Fruit fly (Drosophila melanogaster) whole organism, embryonic: Measurements from ENCODE around the gene TRAM.

Experiments used
- Adf1 ChIP-seq: fragments of 200-800 bp; sonication (Bioruptor generic); IDR thresholded peaks from 2 replicates; pipeline ENCODE4 v1.3.6; 2022; ENCODE audit warnings: missing biosample characterization, missing genetic modification characterization
- B-H1 ChIP-seq: fragments of 200-800 bp; sonication (Bioruptor generic); IDR thresholded peaks from 3 replicates; pipeline ENCODE4 v1.3.6; 2022; ENCODE audit warnings: missing biosample characterization, missing genetic modification characterization
- Bgb ChIP-seq: fragments of 200-800 bp; sonication (Bioruptor generic); IDR thresholded peaks from 2 replicates; pipeline ENCODE4 v1.3.6; 2022; ENCODE audit warnings: missing biosample characterization, missing genetic modification characterization; ENCODE audit not compliant: partially characterized antibody
- Bteb2 ChIP-seq: fragments of 200-800 bp; sonication (Bioruptor generic); optimal IDR thresholded peaks from 2 replicates; lab custom pipeline; 2016; ENCODE audit warnings: missing biosample characterization, missing genetic modification characterization
- CG10147 ChIP-seq: fragments of 200-800 bp; sonication (Bioruptor generic); optimal IDR thresholded peaks from 2 replicates; lab custom pipeline; 2019; ENCODE audit warnings: missing biosample characterization, mild to moderate bottlenecking, missing genetic modification characterization, moderate library complexity
- CG10267 ChIP-seq: fragments of 200-800 bp; sonication (Bioruptor generic); optimal IDR thresholded peaks from 2 replicates; lab custom pipeline; 2018; ENCODE audit warnings: missing biosample characterization, mild to moderate bottlenecking, missing genetic modification characterization, moderate library complexity
- CG11398 ChIP-seq: fragments of 200-800 bp; sonication (Bioruptor generic); optimal IDR thresholded peaks from 2 replicates; lab custom pipeline; 2016; ENCODE audit warnings: missing biosample characterization, missing genetic modification characterization
- CG12219 ChIP-seq: fragments of 200-800 bp; sonication (Bioruptor generic); optimal IDR thresholded peaks from 3 replicates; lab custom pipeline; 2018; ENCODE audit warnings: missing biosample characterization, mild to moderate bottlenecking, missing genetic modification characterization
- CG12236 ChIP-seq: fragments of 200-800 bp; sonication (Bioruptor generic); optimal IDR thresholded peaks from 2 replicates; lab custom pipeline; 2016; ENCODE audit warnings: missing biosample characterization, missing genetic modification characterization
- CG12769 ChIP-seq: fragments of 200-800 bp; sonication (Bioruptor generic); optimal IDR thresholded peaks from 2 replicates; lab custom pipeline; 2019; ENCODE audit warnings: missing biosample characterization, mild to moderate bottlenecking, missing genetic modification characterization, moderate library complexity
- CG15269 ChIP-seq: fragments of 200-800 bp; sonication (Bioruptor generic); optimal IDR thresholded peaks from 2 replicates; lab custom pipeline; 2018; ENCODE audit warnings: missing biosample characterization, mild to moderate bottlenecking, missing genetic modification characterization, moderate library complexity
- CG15514 ChIP-seq: fragments of 200-800 bp; sonication (Bioruptor generic); optimal IDR thresholded peaks from 3 replicates; lab custom pipeline; 2017; ENCODE audit warnings: missing biosample characterization, missing genetic modification characterization, mild to moderate bottlenecking, moderate library complexity, missing genetic modification reagents
- CG18011 ChIP-seq: fragments of 200-800 bp; sonication (Bioruptor generic); optimal IDR thresholded peaks from 2 replicates; lab custom pipeline; 2017; ENCODE audit warnings: missing biosample characterization, missing genetic modification characterization, mild to moderate bottlenecking, moderate library complexity, missing genotype
- CG31224 ChIP-seq: fragments of 200-800 bp; sonication (Bioruptor generic); IDR thresholded peaks from 2 replicates; pipeline ENCODE4 v1.3.6; 2022; ENCODE audit warnings: missing biosample characterization, missing genetic modification characterization
- CG3407 ChIP-seq: fragments of 200-800 bp; sonication (Bioruptor generic); optimal IDR thresholded peaks from 2 replicates; lab custom pipeline; 2018; ENCODE audit warnings: missing biosample characterization, mild to moderate bottlenecking, missing genetic modification characterization
- CG5180 ChIP-seq: fragments of 200-800 bp; sonication (Bioruptor generic); optimal IDR thresholded peaks from 3 replicates; lab custom pipeline; 2017; ENCODE audit warnings: missing biosample characterization, missing genetic modification characterization, mild to moderate bottlenecking, moderate library complexity, missing genetic modification reagents
- CG6654 ChIP-seq: fragments of 200-800 bp; sonication (Bioruptor generic); optimal IDR thresholded peaks from 2 replicates; lab custom pipeline; 2017; ENCODE audit warnings: missing biosample characterization, mild to moderate bottlenecking, missing genetic modification characterization
- Doc2 ChIP-seq: fragments of 200-800 bp; sonication (Bioruptor generic); IDR thresholded peaks from 2 replicates; pipeline ENCODE4 v1.3.6; 2022; ENCODE audit warnings: missing biosample characterization, missing genetic modification characterization
- Dref ChIP-seq: fragments of 200-800 bp; sonication (Bioruptor generic); IDR thresholded peaks from 2 replicates; pipeline ENCODE4 v1.3.6; 2022; ENCODE audit warnings: missing biosample characterization, missing genetic modification characterization
- Drgx ChIP-seq: fragments of 200-800 bp; sonication (Bioruptor generic); IDR thresholded peaks from 2 replicates; pipeline ENCODE4 v1.3.6; 2022; ENCODE audit warnings: missing biosample characterization, missing genetic modification characterization
- Eip74EF ChIP-seq, 2 experiments: fragments of 200-800 bp in 1 of 2; fragments of >200 bp in 1 of 2; sonication (Bioruptor generic) in 1 of 2; optimal IDR thresholded peaks; 2 replicates each; lab custom pipeline; 2017 to 2019; ENCODE audit warnings: missing biosample characterization in 2 of 2, missing genetic modification characterization in 2 of 2, mild to moderate bottlenecking in 1 of 2, moderate library complexity in 1 of 2
- Fer1 ChIP-seq: fragments of 200-800 bp; sonication (Bioruptor generic); optimal IDR thresholded peaks from 2 replicates; lab custom pipeline; 2017; ENCODE audit warnings: missing biosample characterization, mild to moderate bottlenecking, missing genetic modification characterization
- HLH54F ChIP-seq: fragments of 200-800 bp; sonication (Bioruptor generic); optimal IDR thresholded peaks from 3 replicates; lab custom pipeline; 2016; ENCODE audit warnings: missing biosample characterization, missing genetic modification characterization
- Lim3 ChIP-seq: fragments of 200-800 bp; sonication (Bioruptor generic); IDR thresholded peaks from 2 replicates; pipeline ENCODE4 v1.3.6; 2022; ENCODE audit warnings: missing biosample characterization, missing genetic modification characterization
- MESR4 ChIP-seq: fragments of 200-800 bp; sonication (Bioruptor generic); optimal IDR thresholded peaks from 2 replicates; lab custom pipeline; 2018; ENCODE audit warnings: missing biosample characterization, mild to moderate bottlenecking, missing genetic modification characterization, moderate library complexity
- Mrtf ChIP-seq: fragments of 200-800 bp; sonication (Bioruptor generic); IDR thresholded peaks from 3 replicates; pipeline ENCODE4 v1.3.6; 2022; ENCODE audit warnings: missing biosample characterization, missing genetic modification characterization
- NfI ChIP-seq: fragments of 200-800 bp; sonication (Bioruptor generic); optimal IDR thresholded peaks from 3 replicates; lab custom pipeline; 2018; ENCODE audit warnings: missing biosample characterization, mild to moderate bottlenecking, missing genetic modification characterization, moderate library complexity
- Taf1 ChIP-seq: fragments of 200-800 bp; sonication (Bioruptor generic); IDR thresholded peaks from 2 replicates; pipeline ENCODE4 v1.3.6; 2022; ENCODE audit warnings: missing biosample characterization, missing genetic modification characterization
- Tbp ChIP-seq: fragments of >200 bp; optimal IDR thresholded peaks from 2 replicates; lab custom pipeline; 2018; ENCODE audit warnings: missing biosample characterization, missing genetic modification characterization
- Usf ChIP-seq: fragments of 200-800 bp; sonication (Bioruptor generic); optimal IDR thresholded peaks from 2 replicates; lab custom pipeline; 2017; ENCODE audit warnings: missing genotype, missing biosample characterization, missing genetic modification characterization
- ara ChIP-seq: fragments of 200-800 bp; sonication (Bioruptor generic); IDR thresholded peaks from 2 replicates; pipeline ENCODE4 v1.3.6; 2022; ENCODE audit warnings: missing biosample characterization, missing genetic modification characterization
- ato ChIP-seq: fragments of 200-800 bp; sonication (Bioruptor generic); IDR thresholded peaks from 2 replicates; pipeline ENCODE4 v1.3.6; 2022; ENCODE audit warnings: missing biosample characterization, missing genetic modification characterization; ENCODE audit not compliant: partially characterized antibody
- chinmo ChIP-seq: fragments of 200-800 bp; sonication (Bioruptor generic); IDR thresholded peaks from 4 replicates; pipeline ENCODE4 v1.3.6; 2022; ENCODE audit warnings: missing biosample characterization, missing genetic modification characterization; ENCODE audit not compliant: partially characterized antibody
- croc ChIP-seq: fragments of 200-800 bp; sonication (Bioruptor generic); conservative IDR thresholded peaks from 3 replicates; pipeline ENCODE4 v1.3.6; 2022; ENCODE audit warnings: missing biosample characterization, missing genetic modification characterization
- dan ChIP-seq: fragments of 200-800 bp; sonication (Bioruptor generic); IDR thresholded peaks from 2 replicates; pipeline ENCODE4 v1.3.6; 2022; ENCODE audit warnings: missing biosample characterization, missing genetic modification characterization
- emc ChIP-seq: fragments of 200-800 bp; sonication (Bioruptor generic); optimal IDR thresholded peaks from 2 replicates; lab custom pipeline; 2016; ENCODE audit warnings: missing biosample characterization, missing genetic modification characterization
- eyg ChIP-seq: fragments of 200-800 bp; sonication (Bioruptor generic); optimal IDR thresholded peaks from 3 replicates; lab custom pipeline; 2016; ENCODE audit warnings: missing biosample characterization, missing genetic modification characterization
- gsb-n ChIP-seq: fragments of 200-800 bp; sonication (Bioruptor generic); optimal IDR thresholded peaks from 3 replicates; lab custom pipeline; 2018; ENCODE audit warnings: missing biosample characterization, mild to moderate bottlenecking, missing genetic modification characterization
- gt ChIP-seq: fragments of 200-800 bp; sonication (Bioruptor generic); IDR thresholded peaks from 2 replicates; pipeline ENCODE4 v1.3.6; 2022; ENCODE audit warnings: missing biosample characterization, missing genetic modification characterization
- mam ChIP-seq: fragments of 200-800 bp; sonication (Bioruptor generic); optimal IDR thresholded peaks from 3 replicates; lab custom pipeline; 2016; ENCODE audit warnings: missing biosample characterization, missing genetic modification characterization
- peb ChIP-seq: fragments of 200-800 bp; sonication (Bioruptor generic); IDR thresholded peaks from 2 replicates; pipeline ENCODE4 v1.3.6; 2022; ENCODE audit warnings: missing biosample characterization, missing genetic modification characterization
- prd ChIP-seq, 3 experiments: fragments of >200 bp in 2 of 3; fragments of 200-800 bp in 1 of 3; sonication (Bioruptor generic) in 1 of 3; optimal IDR thresholded peaks in 2 of 3; IDR thresholded peaks in 1 of 3; 2 replicates in 2 of 3; 3 replicates in 1 of 3; pipeline versions ENCODE4 v1.3.6 to Lab custom; 2017 to 2022; ENCODE audit warnings: missing biosample characterization in 1 of 3, missing genetic modification characterization in 1 of 3
- psq ChIP-seq: fragments of 200-800 bp; sonication (Bioruptor generic); optimal IDR thresholded peaks from 2 replicates; lab custom pipeline; 2017; ENCODE audit warnings: missing biosample characterization, missing genetic modification characterization
- sd ChIP-seq: fragments of 200-800 bp; sonication (Bioruptor generic); optimal IDR thresholded peaks from 3 replicates; lab custom pipeline; 2018; ENCODE audit warnings: missing biosample characterization, mild to moderate bottlenecking, missing genetic modification characterization, moderate library complexity
- sens-2 ChIP-seq: fragments of 200-800 bp; sonication (Bioruptor generic); IDR thresholded peaks from 2 replicates; pipeline ENCODE4 v1.3.6; 2022; ENCODE audit warnings: missing biosample characterization, missing genetic modification characterization
- sim ChIP-seq: fragments of 200-800 bp; sonication (Bioruptor generic); IDR thresholded peaks from 2 replicates; pipeline ENCODE4 v1.3.6; 2022; ENCODE audit warnings: missing biosample characterization, missing genetic modification characterization
- slp2 ChIP-seq: fragments of 200-800 bp; sonication (Bioruptor generic); optimal IDR thresholded peaks from 2 replicates; lab custom pipeline; 2016; ENCODE audit warnings: missing biosample characterization, missing genetic modification characterization
- sob ChIP-seq: fragments of 200-800 bp; sonication (Bioruptor generic); IDR thresholded peaks from 2 replicates; pipeline ENCODE4 v1.3.6; 2022; ENCODE audit warnings: missing biosample characterization, missing genetic modification characterization
- ttk ChIP-seq: fragments of 200-800 bp; sonication (Bioruptor generic); IDR thresholded peaks from 2 replicates; pipeline ENCODE4 v2.1.2; 2022; ENCODE audit warnings: missing biosample characterization, missing genetic modification characterization
- vvl ChIP-seq: fragments of 200-800 bp; sonication (Bioruptor generic); IDR thresholded peaks from 2 replicates; pipeline ENCODE4 v1.3.6; 2022; ENCODE audit warnings: missing biosample characterization, missing genetic modification characterization
- z ChIP-seq: fragments of 200-800 bp; sonication (Bioruptor generic); IDR thresholded peaks from 3 replicates; pipeline ENCODE4 v1.3.6; 2022; ENCODE audit warnings: missing biosample characterization, missing genetic modification characterization

Gene TRAM

dm6 chrX:940580-941184, 5.7 kb downstream of the TRAM start, which contains the start of the genes CG3704 and mus81 (continued):
- TF ChIP-seq CG12236 (GFP tag; lab: Kevin White, UChicago): no peak
- TF ChIP-seq vvl (GFP tag; lab: Robert Waterston, UW): no peak
- no peak for TF ChIP-seq sim
- TF ChIP-seq sd (tag; lab: Kevin White, UChicago): no peak
- no peak for TF ChIP-seq psq (GFP tag; lab: Kevin White, UChicago)
- TF ChIP-seq B-H1 (GFP tag; lab: Robert Waterston, UW): no peak
- no peak for TF ChIP-seq CG5180
- no peak for TF ChIP-seq eyg (GFP tag; lab: Kevin White, UChicago)
- no peak for TF ChIP-seq Bteb2
- peak; percentile 72 for TF ChIP-seq CG15514 (GFP tag; lab: Kevin White, UChicago)
- no peak for TF ChIP-seq Dref (GFP tag; lab: Robert Waterston, UW)
- TF ChIP-seq CG12219 (GFP tag; lab: Kevin White, UChicago): no peak
- TF ChIP-seq prd (optimal IDR thresholded peaks at IDR 0.05; lab: Kevin White, UChicago): no peak
- TF ChIP-seq prd (GFP tag; IDR thresholded peaks at IDR 0.05; lab: Robert Waterston, UW): no peak
- no peak for TF ChIP-seq gt (GFP tag; lab: Robert Waterston, UW)
- no peak for TF ChIP-seq Usf (GFP tag; lab: Kevin White, UChicago)
- TF ChIP-seq ato: no peak
- no peak for TF ChIP-seq CG12769
- no peak for TF ChIP-seq z (GFP tag; lab: Robert Waterston, UW)
- no peak for TF ChIP-seq Tbp (GFP tag; lab: Kevin White, UChicago)
- no peak for TF ChIP-seq HLH54F (GFP tag; lab: Kevin White, UChicago)
- no peak for TF ChIP-seq sens-2
- TF ChIP-seq emc (GFP tag; lab: Kevin White, UChicago): no peak
- peak; percentile 2 for TF ChIP-seq gsb-n
- TF ChIP-seq CG11398 (GFP tag; lab: Kevin White, UChicago): no peak
- TF ChIP-seq Mrtf (GFP tag; lab: Robert Waterston, UW): no peak
- TF ChIP-seq sob: no peak
- TF ChIP-seq croc: no peak
- TF ChIP-seq CG6654: no peak
- TF ChIP-seq Doc2 (GFP tag; lab: Robert Waterston, UW): no peak
- TF ChIP-seq CG15269: no peak
- peak; percentile 16 for TF ChIP-seq MESR4 (GFP tag; lab: Kevin White, UChicago)
- TF ChIP-seq slp2 (GFP tag; lab: Kevin White, UChicago): no peak
- no peak for TF ChIP-seq NfI (GFP tag; lab: Kevin White, UChicago)
- peak; percentile 17 for TF ChIP-seq CG10267
- no peak for TF ChIP-seq CG3407 (GFP tag; lab: Kevin White, UChicago)
- TF ChIP-seq CG18011 (GFP tag; lab: Kevin White, UChicago): no peak
- TF ChIP-seq Fer1 (GFP tag; lab: Kevin White, UChicago): no peak
- TF ChIP-seq ttk: no peak
- TF ChIP-seq peb: no peak
- TF ChIP-seq chinmo (GFP tag; lab: Robert Waterston, UW): no peak
- TF ChIP-seq mam (GFP tag; lab: Kevin White, UChicago): no peak
- TF ChIP-seq Lim3 (GFP tag; lab: Robert Waterston, UW): no peak
- TF ChIP-seq Taf1 (GFP tag; lab: Robert Waterston, UW): no peak
- no peak for TF ChIP-seq Eip74EF (GFP tag; optimal IDR thresholded peaks at IDR 0.05; lab: Kevin White, UChicago)
- TF ChIP-seq Adf1 (GFP tag; lab: Robert Waterston, UW): 0 out of 2 replicates have a peak, but pooled peaks have one; percentile 10
- no peak for TF ChIP-seq Drgx (GFP tag; lab: Robert Waterston, UW)
- TF ChIP-seq dan (GFP tag; lab: Robert Waterston, UW): no peak
- 0 out of 2 replicates have a peak, but pooled peaks have one; percentile 18 for TF ChIP-seq Bgb (GFP tag; lab: Robert Waterston, UW)
- no peak for TF ChIP-seq ara
- no peak for TF ChIP-seq CG31224
- TF ChIP-seq CG10147 (GFP tag; lab: Kevin White, UChicago): peak; percentile 5
